Fruit fly (Drosophila melanogaster): ENCODE results near the gene CG32264.

Gene CG32264

dm6 chr3L:3705936-3706335 is 100.3 kb downstream of the CG32264 start (continued):
- peak; percentile 53 for TF ChIP-seq Sox102F (GFP tag; optimal IDR thresholded peaks at IDR 0.05)
- no peak for TF ChIP-seq CG32532 (GFP tag; IDR thresholded peaks at IDR 0.05)
- TF ChIP-seq gem (tag; optimal IDR thresholded peaks at IDR 0.05) = peak; percentile 22
- no peak for TF ChIP-seq Doc2 (GFP tag; IDR thresholded peaks at IDR 0.05)
- no peak for TF ChIP-seq vnd (GFP tag; IDR thresholded peaks at IDR 0.05; ENCODE audit: partially characterized antibody)
- TF ChIP-seq zen (tag; optimal IDR thresholded peaks at IDR 0.05) = no peak
- no peak for TF ChIP-seq pb (GFP tag; optimal IDR thresholded peaks at IDR 0.05)
- TF ChIP-seq stc (GFP tag; IDR thresholded peaks at IDR 0.05) = 0 out of 2 replicates have a peak, but pooled peaks have one; percentile 15
- no peak for TF ChIP-seq CG11247 (GFP tag; IDR thresholded peaks at IDR 0.05)
- no peak for TF ChIP-seq gce (GFP tag; IDR thresholded peaks at IDR 0.05)
- no peak for TF ChIP-seq CG12299 (tag; optimal IDR thresholded peaks at IDR 0.05)
- TF ChIP-seq CoRest (tag; optimal IDR thresholded peaks at IDR 0.05) = no peak
- TF ChIP-seq trh (GFP tag; optimal IDR thresholded peaks at IDR 0.05) = no peak
- TF ChIP-seq D19B (GFP tag; optimal IDR thresholded peaks at IDR 0.05) = no peak
- no peak for TF ChIP-seq CG7556 (GFP tag; optimal IDR thresholded peaks at IDR 0.05)
- TF ChIP-seq zf30C (GFP tag; optimal IDR thresholded peaks at IDR 0.05) = no peak
- no peak for TF ChIP-seq CG10321 (GFP tag; IDR thresholded peaks at IDR 0.05)
- TF ChIP-seq CG18599 (GFP tag; optimal IDR thresholded peaks at IDR 0.05) = no peak
- peak in 1 of 2 experiments; percentile 52 for TF ChIP-seq Hr51 (GFP tag; optimal IDR thresholded peaks at IDR 0.05)
- no peak for TF ChIP-seq HmgZ (tag; optimal IDR thresholded peaks at IDR 0.05)
- TF ChIP-seq Ptx1 (GFP tag; IDR thresholded peaks at IDR 0.05) = peak; percentile 60
- no peak for TF ChIP-seq CG9876 (GFP tag; optimal IDR thresholded peaks at IDR 0.05)
- no peak for TF ChIP-seq knrl (GFP tag; IDR thresholded peaks at IDR 0.05; ENCODE audit: partially characterized antibody)
- no peak for TF ChIP-seq crc (GFP tag; optimal IDR thresholded peaks at IDR 0.05)
- TF ChIP-seq shn (GFP tag; optimal IDR thresholded peaks at IDR 0.05) = no peak
- no peak for TF ChIP-seq ara (GFP tag; IDR thresholded peaks at IDR 0.05)
- TF ChIP-seq NC2α (GFP tag; optimal IDR thresholded peaks at IDR 0.05) = no peak
- TF ChIP-seq CG2678 (tag; optimal IDR thresholded peaks at IDR 0.05) = no peak
- no peak for TF ChIP-seq CG7271 (tag; optimal IDR thresholded peaks at IDR 0.05)
- no peak for TF ChIP-seq tll (GFP tag; optimal IDR thresholded peaks at IDR 0.05)
- no peak for TF ChIP-seq CG6813 (GFP tag; optimal IDR thresholded peaks at IDR 0.05)
- TF ChIP-seq bsh (GFP tag; optimal IDR thresholded peaks at IDR 0.05) = peak in 1 of 2 experiments; percentile 14
- TF ChIP-seq GATAe (GFP tag; conservative IDR thresholded peaks at IDR 0.05) = no peak

DNA sequence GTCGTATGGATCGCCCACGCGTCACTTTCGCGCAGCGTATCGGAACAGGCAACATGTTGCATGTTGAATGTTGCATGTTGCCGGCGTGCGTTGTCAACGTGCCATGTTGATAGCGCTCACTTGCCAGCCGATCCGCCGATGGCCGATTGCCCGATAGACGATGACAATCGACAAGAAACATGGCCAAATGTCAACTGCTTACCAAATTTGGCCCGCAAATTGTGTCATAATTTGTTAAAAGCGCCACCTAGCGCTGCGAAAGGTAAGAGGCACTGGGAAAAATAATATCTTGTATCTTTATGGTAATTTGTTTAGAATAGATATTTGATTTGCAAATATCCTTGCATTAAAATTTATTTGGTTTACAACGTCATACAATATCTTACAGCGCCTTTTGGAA is 103.8 kb downstream of the CG32264 start:
- peak; percentile 67 for TF ChIP-seq CTCF (GFP tag; optimal IDR thresholded peaks at IDR 0.05)
- peak; percentile 16 for TF ChIP-seq stwl (tag; optimal IDR thresholded peaks at IDR 0.05)
- no peak for TF ChIP-seq tup (GFP tag; optimal IDR thresholded peaks at IDR 0.05)
- TF ChIP-seq CG17912 (GFP tag; optimal IDR thresholded peaks at IDR 0.05) = no peak
- TF ChIP-seq CG11504 (tag; optimal IDR thresholded peaks at IDR 0.05) = peak; percentile 55
- 0 out of 2 replicates have a peak, but pooled peaks have one; percentile 8 for TF ChIP-seq CG9215 (GFP tag; IDR thresholded peaks at IDR 0.05)
- TF ChIP-seq zen2 (GFP tag; IDR thresholded peaks at IDR 0.05; ENCODE audit: partially characterized antibody) = no peak
- peak; percentile 25 for TF ChIP-seq sens (GFP tag)
